Fruit fly (Drosophila melanogaster): ENCODE measurements around the gene CG7530.

DNA sequence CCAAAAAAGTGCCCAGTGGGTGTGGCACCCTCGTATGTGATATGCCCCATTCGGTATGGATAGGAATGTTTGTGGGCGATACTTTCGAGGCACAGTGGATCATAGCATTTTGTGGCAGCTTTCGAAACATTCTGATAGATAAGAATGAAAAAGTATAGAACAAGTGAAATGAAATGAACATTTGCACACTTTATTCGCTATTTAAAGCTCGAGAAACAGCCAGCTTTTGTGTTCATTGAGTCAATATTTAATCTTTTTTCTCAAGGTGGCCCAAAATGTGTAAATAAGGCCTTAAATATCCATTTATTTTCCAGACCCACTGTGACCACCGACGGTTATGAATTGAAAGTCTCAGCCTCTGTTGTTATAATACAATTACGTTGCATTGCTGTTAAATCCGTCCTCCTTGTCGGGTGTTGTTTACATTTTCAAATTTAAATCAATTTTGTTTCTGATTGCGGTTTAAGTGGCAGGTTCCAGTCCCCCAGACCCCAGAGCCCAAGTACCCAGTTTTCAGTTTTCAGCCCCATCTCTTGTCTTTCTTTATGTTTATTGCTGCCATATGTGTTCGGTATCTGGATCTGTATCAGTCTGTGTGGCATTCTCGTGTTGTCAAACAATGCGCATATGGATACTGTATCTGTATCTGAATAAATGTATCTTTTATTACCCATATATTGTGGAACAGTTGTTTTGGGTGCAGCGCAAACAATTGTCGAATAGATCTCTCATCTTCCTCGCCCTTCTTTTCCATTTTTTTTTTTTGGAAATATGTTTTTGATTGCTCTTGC lies 13.2 kb upstream of the CG7530 start:
- TF ChIP-seq fru (GFP tag; optimal IDR thresholded peaks at IDR 0.05) (peak; percentile 50), dmrt93B (GFP tag; optimal IDR thresholded peaks at IDR 0.05) (peak; percentile 11), tai (GFP tag; optimal IDR thresholded peaks at IDR 0.05) (no peak), h (GFP tag; optimal IDR thresholded peaks at IDR 0.05) (peak; percentile 61), OdsH (GFP tag; optimal IDR thresholded peaks at IDR 0.05) (peak; percentile 33), Hr78 (GFP tag; optimal IDR thresholded peaks at IDR 0.05) (no peak), Rel (GFP tag; optimal IDR thresholded peaks at IDR 0.05) (no peak), Rel (tag; optimal IDR thresholded peaks at IDR 0.05) (peak; percentile 44), Dif (GFP tag; optimal IDR thresholded peaks at IDR 0.05; ENCODE audit: partially characterized antibody) (no peak), N (GFP tag; optimal IDR thresholded peaks at IDR 0.05) (no peak), Hnf4 (GFP tag; optimal IDR thresholded peaks at IDR 0.05) (no peak)
